Fruit fly (Drosophila melanogaster): ENCODE results near the gene CG42821.

dm6 chr3R:17371094-17371493, 41.8 kb upstream of the CG42821 start:
- no peak for TF ChIP-seq br (GFP tag; optimal IDR thresholded peaks at IDR 0.05)
- no peak for TF ChIP-seq Hnf4 (GFP tag; optimal IDR thresholded peaks at IDR 0.05)
- TF ChIP-seq pan (optimal IDR thresholded peaks at IDR 0.05) = no peak
